Worm (Caenorhabditis elegans) whole organism, L1 larva: ENCODE data around the gene idh-2.

Experiments
- C04F5.9 ChIP-seq: sonication (generic microtip); optimal IDR thresholded peaks from 2 replicates; lab custom pipeline; 2016; ENCODE audit warnings: missing genetic modification characterization, missing compliant biosample characterization
- C16A3.4 ChIP-seq: fragments of 150-350 bp; optimal IDR thresholded peaks from 2 replicates; lab custom pipeline; 2014; ENCODE audit warnings: missing biosample characterization, missing genetic modification characterization
- C34B4.2 ChIP-seq: sonication (generic microtip); optimal IDR thresholded peaks from 2 replicates; lab custom pipeline; 2017; ENCODE audit warnings: mild to moderate bottlenecking, missing genetic modification characterization, missing compliant biosample characterization
- F16B12.6 ChIP-seq: fragments of 150-350 bp; optimal IDR thresholded peaks from 2 replicates; lab custom pipeline; 2014; ENCODE audit warnings: missing biosample characterization, missing genetic modification characterization
- Y116A8C.19 ChIP-seq: sonication (generic microtip); optimal IDR thresholded peaks from 2 replicates; lab custom pipeline; 2016; ENCODE audit warnings: missing compliant biosample characterization, missing genetic modification characterization, borderline replicate concordance
- aha-1 ChIP-seq: fragments of 150-350 bp; optimal IDR thresholded peaks from 2 replicates; lab custom pipeline; 2014; ENCODE audit warnings: missing biosample characterization, missing genetic modification characterization
- aly-2 ChIP-seq: fragments of 150-350 bp; optimal IDR thresholded peaks from 2 replicates; lab custom pipeline; 2014; ENCODE audit warnings: missing biosample characterization, missing genetic modification characterization
- blmp-1 ChIP-seq: fragments of 150-350 bp; optimal IDR thresholded peaks from 2 replicates; lab custom pipeline; 2014; ENCODE audit warnings: missing biosample characterization, missing genetic modification characterization
- ceh-8 ChIP-seq: fragments of 200-800 bp; sonication (Bioruptor generic); optimal IDR thresholded peaks from 2 replicates; lab custom pipeline; 2018; ENCODE audit warnings: mild to moderate bottlenecking, missing genetic modification characterization, moderate library complexity, missing compliant biosample characterization
- ceh-82 ChIP-seq, 3 experiments: fragments of 150-350 bp in 1 of 3; sonication (generic microtip) in 2 of 3; optimal IDR thresholded peaks; 2 replicates each; lab custom pipeline; 2014 to 2017; ENCODE audit warnings: missing biosample characterization in 3 of 3, missing genetic modification characterization in 3 of 3
- ceh-90 ChIP-seq: sonication (generic microtip); optimal IDR thresholded peaks from 2 replicates; lab custom pipeline; 2016; ENCODE audit warnings: missing genetic modification characterization, missing compliant biosample characterization
- ces-1 ChIP-seq: fragments of 150-350 bp; optimal IDR thresholded peaks from 2 replicates; lab custom pipeline; 2014; ENCODE audit warnings: missing biosample characterization, missing genetic modification reagents, missing genetic modification characterization
- dpl-1 ChIP-seq, 3 experiments: fragments of 150-350 bp in 2 of 3; sonication (generic microtip) in 1 of 3; optimal IDR thresholded peaks; 2 replicates each; lab custom pipeline; 2014 to 2017; ENCODE audit warnings: missing biosample characterization in 3 of 3, missing genetic modification characterization in 3 of 3, missing genetic modification reagents in 3 of 3
- efl-1 ChIP-seq, 4 experiments: fragments of 150-350 bp; optimal IDR thresholded peaks in 3 of 4; peaks in 1 of 4; 1 replicate in 1 of 4; 2 replicates in 3 of 4; lab custom pipeline; 2014; ENCODE audit warnings: missing biosample characterization in 2 of 4, missing genetic modification characterization in 2 of 4, missing genetic modification reagents in 2 of 4
- efl-3 ChIP-seq: fragments of 200-800 bp; sonication (Bioruptor generic); optimal IDR thresholded peaks from 2 replicates; lab custom pipeline; 2018; ENCODE audit warnings: mild to moderate bottlenecking, missing genetic modification characterization, missing compliant biosample characterization
- elt-3 ChIP-seq, 6 experiments: fragments of 150-350 bp in 1 of 6; sonication (generic microtip); optimal IDR thresholded peaks; 2 replicates each; lab custom pipeline; 2017 to 2018; ENCODE audit warnings: missing biosample characterization in 6 of 6, missing genetic modification characterization in 6 of 6, inconsistent platforms in 1 of 6
- ets-5 ChIP-seq: fragments of 200-800 bp; sonication (Bioruptor generic); IDR thresholded peaks from 2 replicates; pipeline ENCODE4 v1.3.6; 2022; ENCODE audit warnings: missing genetic modification characterization, missing compliant biosample characterization
- fos-1 ChIP-seq: fragments of 150-350 bp; optimal IDR thresholded peaks from 2 replicates; lab custom pipeline; 2014; ENCODE audit warnings: missing biosample characterization, missing genetic modification characterization
- grh-1 ChIP-seq: fragments of 200-800 bp; sonication (Bioruptor generic); IDR thresholded peaks from 2 replicates; pipeline ENCODE4 v1.3.6; 2022; ENCODE audit warnings: missing genetic modification reagents, missing genetic modification characterization, missing compliant biosample characterization
- hlh-4 ChIP-seq: sonication (generic microtip); optimal IDR thresholded peaks from 2 replicates; lab custom pipeline; 2016; ENCODE audit warnings: mild to moderate bottlenecking, missing genetic modification characterization, missing compliant biosample characterization
- irx-1 ChIP-seq: sonication (generic microtip); optimal IDR thresholded peaks from 2 replicates; lab custom pipeline; 2016; ENCODE audit warnings: missing genetic modification characterization, missing compliant biosample characterization
- lin-13 ChIP-seq: fragments of 150-350 bp; optimal IDR thresholded peaks from 2 replicates; lab custom pipeline; 2014; ENCODE audit warnings: missing biosample characterization, missing genetic modification reagents, missing genetic modification characterization
- lin-14 ChIP-seq: fragments of 200-800 bp; sonication (Bioruptor generic); optimal IDR thresholded peaks from 2 replicates; lab custom pipeline; 2018; ENCODE audit warnings: mild to moderate bottlenecking, missing genetic modification characterization, moderate library complexity, missing compliant biosample characterization
- lin-15B ChIP-seq: fragments of 150-350 bp; sonication (generic microtip); optimal IDR thresholded peaks from 3 replicates; lab custom pipeline; 2014; ENCODE audit warnings: missing biosample characterization, missing genetic modification characterization
- lin-35 ChIP-seq, 2 experiments: fragments of 150-350 bp; optimal IDR thresholded peaks; 2 replicates each; lab custom pipeline; 2014; ENCODE audit warnings: missing biosample characterization in 2 of 2, missing genetic modification characterization in 2 of 2, missing genetic modification reagents in 2 of 2
- lir-3 ChIP-seq: sonication (generic microtip); optimal IDR thresholded peaks from 2 replicates; lab custom pipeline; 2016; ENCODE audit warnings: mild to moderate bottlenecking, missing genetic modification characterization, moderate library complexity, missing compliant biosample characterization; ENCODE audit not compliant: poor library complexity
- mdl-1 ChIP-seq, 2 experiments: fragments of 150-350 bp; optimal IDR thresholded peaks; 2 replicates each; lab custom pipeline; 2014 to 2017; ENCODE audit warnings: missing biosample characterization in 2 of 2, missing genetic modification characterization in 2 of 2, inconsistent platforms in 1 of 2
- mef-2 ChIP-seq: fragments of 150-350 bp; optimal IDR thresholded peaks from 2 replicates; lab custom pipeline; 2014; ENCODE audit warnings: missing biosample characterization, missing genetic modification characterization
- mep-1 ChIP-seq: fragments of 150-350 bp; optimal IDR thresholded peaks from 2 replicates; lab custom pipeline; 2014; ENCODE audit warnings: missing biosample characterization, missing genetic modification characterization
- nhr-20 ChIP-seq: sonication (generic microtip); optimal IDR thresholded peaks from 2 replicates; lab custom pipeline; 2016; ENCODE audit warnings: mild to moderate bottlenecking, missing genetic modification characterization, missing compliant biosample characterization
- nhr-28 ChIP-seq: fragments of 150-350 bp; optimal IDR thresholded peaks from 2 replicates; lab custom pipeline; 2014; ENCODE audit warnings: missing biosample characterization, missing genetic modification characterization
- nhr-47 ChIP-seq: sonication (generic microtip); optimal IDR thresholded peaks from 2 replicates; lab custom pipeline; 2016; ENCODE audit warnings: mild to moderate bottlenecking, missing genetic modification characterization, moderate library complexity, missing compliant biosample characterization
- nhr-71 ChIP-seq: sonication (generic microtip); optimal IDR thresholded peaks from 2 replicates; lab custom pipeline; 2016; ENCODE audit warnings: mild to moderate bottlenecking, missing genetic modification characterization, moderate library complexity, missing compliant biosample characterization
- nhr-76 ChIP-seq: sonication (generic microtip); optimal IDR thresholded peaks from 2 replicates; lab custom pipeline; 2017; ENCODE audit warnings: missing biosample characterization, missing genetic modification characterization
- nhr-77 ChIP-seq: fragments of 150-350 bp; optimal IDR thresholded peaks from 2 replicates; lab custom pipeline; 2014; ENCODE audit warnings: missing biosample characterization, missing genetic modification characterization
- nhr-85 ChIP-seq: sonication (generic microtip); peaks from one replicate; lab custom pipeline; 2016; ENCODE audit warnings: missing genetic modification characterization, inconsistent platforms, missing compliant biosample characterization
- pag-3 ChIP-seq: sonication (generic microtip); optimal IDR thresholded peaks from 2 replicates; lab custom pipeline; 2017; ENCODE audit warnings: missing genetic modification characterization, mild to moderate bottlenecking, missing compliant biosample characterization, antibody characterized with exemption, borderline replicate concordance; ENCODE audit not compliant: insufficient read depth
- pax-3 ChIP-seq: fragments of 200-800 bp; sonication (Bioruptor generic); optimal IDR thresholded peaks from 2 replicates; lab custom pipeline; 2018; ENCODE audit warnings: mild to moderate bottlenecking, missing genetic modification characterization, moderate library complexity, missing compliant biosample characterization
- rnt-1 ChIP-seq: sonication (generic microtip); optimal IDR thresholded peaks from 2 replicates; lab custom pipeline; 2016; ENCODE audit warnings: mild to moderate bottlenecking, missing genetic modification characterization, moderate library complexity, missing compliant biosample characterization
- skn-1 ChIP-seq: fragments of 150-350 bp; optimal IDR thresholded peaks from 2 replicates; lab custom pipeline; 2014; ENCODE audit warnings: missing biosample characterization, missing genetic modification characterization
- snu-23 ChIP-seq: sonication (generic microtip); optimal IDR thresholded peaks from 2 replicates; lab custom pipeline; 2016; ENCODE audit warnings: missing genetic modification characterization, missing compliant biosample characterization
- sox-4 ChIP-seq: sonication (generic microtip); optimal IDR thresholded peaks from 2 replicates; lab custom pipeline; 2016; ENCODE audit warnings: missing genetic modification characterization, missing compliant biosample characterization
- sup-37 ChIP-seq: fragments of 200-800 bp; sonication (Bioruptor generic); optimal IDR thresholded peaks from 2 replicates; lab custom pipeline; 2018; ENCODE audit warnings: mild to moderate bottlenecking, missing genetic modification characterization, missing compliant biosample characterization
- tbx-2 ChIP-seq: sonication (generic microtip); optimal IDR thresholded peaks from 2 replicates; lab custom pipeline; 2016; ENCODE audit warnings: missing genetic modification characterization, missing compliant biosample characterization
- tlp-1 ChIP-seq: fragments of 150-350 bp; optimal IDR thresholded peaks from 2 replicates; lab custom pipeline; 2014; ENCODE audit warnings: missing biosample characterization, missing genetic modification characterization
- unc-30 ChIP-seq: sonication (generic microtip); optimal IDR thresholded peaks from 2 replicates; lab custom pipeline; 2017; ENCODE audit warnings: missing biosample characterization, missing genetic modification characterization
- unc-98 ChIP-seq: fragments of 200-800 bp; sonication (Bioruptor generic); IDR thresholded peaks from 2 replicates; pipeline ENCODE4 v1.3.6; 2022; ENCODE audit warnings: missing genetic modification characterization, missing compliant biosample characterization
- vab-15 ChIP-seq: sonication (generic microtip); optimal IDR thresholded peaks from 2 replicates; lab custom pipeline; 2017; ENCODE audit warnings: missing genotype, mild to moderate bottlenecking, missing genetic modification characterization, missing compliant biosample characterization
- xbp-1 ChIP-seq: sonication (generic microtip); optimal IDR thresholded peaks from 2 replicates; lab custom pipeline; 2016; ENCODE audit warnings: missing genetic modification characterization, missing compliant biosample characterization
- zip-4 ChIP-seq: fragments of 200-800 bp; sonication (Bioruptor generic); optimal IDR thresholded peaks from 2 replicates; lab custom pipeline; 2018; ENCODE audit warnings: mild to moderate bottlenecking, missing genetic modification characterization, moderate library complexity, missing compliant biosample characterization
- ztf-11 ChIP-seq, 2 experiments: sonication (generic microtip); optimal IDR thresholded peaks; 2 replicates each; lab custom pipeline; 2016 to 2017; ENCODE audit warnings: missing genetic modification characterization in 2 of 2, missing biosample characterization in 1 of 2, missing compliant biosample characterization in 1 of 2
- ztf-4 ChIP-seq: fragments of 150-350 bp; optimal IDR thresholded peaks from 2 replicates; lab custom pipeline; 2014; ENCODE audit warnings: missing biosample characterization, missing genetic modification characterization

Gene idh-2

ce11 chrX:11252429-11252828, 36.6 kb downstream of the idh-2 start (continued):
- no peak for TF ChIP-seq ceh-90
- peak; percentile 74 for TF ChIP-seq nhr-71
- no peak for TF ChIP-seq unc-98 (GFP tag; lab: Robert Waterston, UW)
- TF ChIP-seq elt-3 (tag; optimal IDR thresholded peaks at IDR 0.05; lab: Kevin White, UChicago): peak in 2 of 6 experiments; percentile 12 to 25
- peak; percentile 49 for TF ChIP-seq lir-3
- peak; percentile 23 for TF ChIP-seq blmp-1 (tag; lab: Kevin White, UChicago)
- no peak for TF ChIP-seq pag-3 (tag; lab: Kevin White, UChicago)
- no peak for TF ChIP-seq nhr-28 (tag; lab: Kevin White, UChicago)
- TF ChIP-seq snu-23 (GFP tag; lab: Kevin White, UChicago): peak; percentile 81
- TF ChIP-seq nhr-76 (tag; lab: Kevin White, UChicago): no peak
- TF ChIP-seq ceh-8 (GFP tag; lab: Kevin White, UChicago): no peak
- no peak for TF ChIP-seq pax-3 (tag; lab: Kevin White, UChicago)
- peak; percentile 68 for TF ChIP-seq lin-14 (GFP tag; lab: Kevin White, UChicago)
- TF ChIP-seq lin-15B (tag; lab: Kevin White, UChicago): no peak
- no peak for TF ChIP-seq mef-2
- no peak for TF ChIP-seq lin-13 (GFP tag; lab: Kevin White, UChicago)
- peak in 1 of 3 experiments; percentile 15 for TF ChIP-seq dpl-1 (GFP tag; optimal IDR thresholded peaks at IDR 0.05; lab: Kevin White, UChicago)
- TF ChIP-seq hlh-4 (tag; lab: Kevin White, UChicago): no peak
- peak; percentile 55 for TF ChIP-seq xbp-1 (tag; lab: Kevin White, UChicago)
- TF ChIP-seq nhr-85 (tag; lab: Kevin White, UChicago): peak; percentile 79
- TF ChIP-seq tlp-1 (tag; lab: Kevin White, UChicago): no peak
- peak; percentile 79 for TF ChIP-seq C16A3.4 (tag; lab: Kevin White, UChicago)
- no peak for TF ChIP-seq ces-1 (GFP tag; lab: Kevin White, UChicago)
- TF ChIP-seq C04F5.9 (tag; lab: Kevin White, UChicago): no peak
- peak; percentile 41 for TF ChIP-seq rnt-1 (tag; lab: Kevin White, UChicago)
- no peak for TF ChIP-seq zip-4 (GFP tag; lab: Kevin White, UChicago)
- TF ChIP-seq grh-1 (GFP tag; lab: Robert Waterston, UW): no peak
- no peak for TF ChIP-seq sup-37
- TF ChIP-seq skn-1 (tag; lab: Kevin White, UChicago): peak; percentile 52
- TF ChIP-seq C34B4.2 (tag; lab: Kevin White, UChicago): no peak
- TF ChIP-seq nhr-77 (tag; lab: Kevin White, UChicago): peak; percentile 1
- peak; percentile 74 for TF ChIP-seq nhr-47
- TF ChIP-seq aha-1 (tag; lab: Kevin White, UChicago): no peak
- no peak for TF ChIP-seq F16B12.6 (tag; lab: Kevin White, UChicago)
- TF ChIP-seq ceh-82 (tag; optimal IDR thresholded peaks at IDR 0.05; lab: Kevin White, UChicago): peak in 2 of 3 experiments; percentile 19 to 25
- TF ChIP-seq mep-1 (tag; lab: Kevin White, UChicago): peak; percentile 43
- TF ChIP-seq ets-5 (GFP tag; lab: Robert Waterston, UW): no peak
- TF ChIP-seq lin-35 (GFP tag; optimal IDR thresholded peaks at IDR 0.05; lab: Kevin White, UChicago): peak in 1 of 2 experiments; percentile 60
- peak in 1 of 2 experiments; percentile 36 for TF ChIP-seq ztf-11 (tag; optimal IDR thresholded peaks at IDR 0.05; lab: Kevin White, UChicago)
- peak; percentile 36 for TF ChIP-seq tbx-2
- TF ChIP-seq unc-30 (tag; lab: Kevin White, UChicago): no peak
- TF ChIP-seq Y116A8C.19 (tag; lab: Kevin White, UChicago): no peak
- no peak for TF ChIP-seq vab-15 (tag; lab: Kevin White, UChicago)
- peak; percentile 22 for TF ChIP-seq sox-4
- TF ChIP-seq fos-1 (tag; lab: Kevin White, UChicago): peak; percentile 46
- TF ChIP-seq efl-3: no peak
- no peak for TF ChIP-seq aly-2
- TF ChIP-seq ztf-4 (tag; lab: Kevin White, UChicago): no peak
- TF ChIP-seq nhr-20: peak; percentile 65
- peak; percentile 12 for TF ChIP-seq irx-1 (tag; lab: Kevin White, UChicago)
- peak in 1 of 2 experiments; percentile 14 for TF ChIP-seq efl-1 (optimal IDR thresholded peaks at IDR 0.05; lab: Kevin White, UChicago)
- TF ChIP-seq efl-1 (GFP tag; optimal IDR thresholded peaks at IDR 0.05 in 1 of 2; lab: Kevin White, UChicago): no peak
- peak in 1 of 2 experiments; percentile 60 for TF ChIP-seq mdl-1 (tag; optimal IDR thresholded peaks at IDR 0.05; lab: Kevin White, UChicago)
